Fruit fly (Drosophila melanogaster): Measurements from ENCODE around the gene Ho.

Ho gene

DNA sequence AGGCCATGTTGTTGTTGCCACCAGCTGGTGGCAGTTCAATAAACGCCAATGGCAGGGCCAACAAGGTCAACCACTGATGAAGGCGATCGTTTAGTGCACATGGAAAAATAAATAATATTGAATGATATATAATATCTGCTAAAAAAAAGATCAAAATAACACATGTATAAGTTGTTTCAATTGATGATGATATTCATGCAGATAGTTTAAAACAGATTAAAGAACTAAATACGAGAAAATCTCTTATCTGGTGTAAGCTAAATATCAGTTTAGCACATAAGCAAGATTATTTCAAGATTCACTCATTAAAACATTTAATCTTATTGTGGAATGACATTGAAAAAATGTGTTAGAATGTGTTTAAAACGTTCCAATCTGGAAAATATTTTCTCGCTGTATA lies 16.1 kb upstream of the Ho start (continued):
- TF ChIP-seq BtbVII (GFP tag; optimal IDR thresholded peaks at IDR 0.05) (peak; percentile 26), Chrac-16 (GFP tag; optimal IDR thresholded peaks at IDR 0.05) (no peak), CG8089 (GFP tag; optimal IDR thresholded peaks at IDR 0.05) (no peak), CG11723 (GFP tag; optimal IDR thresholded peaks at IDR 0.05) (peak; percentile 14), D19A (tag; optimal IDR thresholded peaks at IDR 0.05) (peak; percentile 50), CG2875 (GFP tag; optimal IDR thresholded peaks at IDR 0.05) (peak; percentile 19), nerfin-1 (tag; optimal IDR thresholded peaks at IDR 0.05) (peak; percentile 34), CG10147 (GFP tag; optimal IDR thresholded peaks at IDR 0.05) (no peak), Eip74EF (GFP tag; optimal IDR thresholded peaks at IDR 0.05) (peak in 1 of 2 experiments; percentile 65), CG17385 (GFP tag; optimal IDR thresholded peaks at IDR 0.05) (peak; percentile 31), lilli (GFP tag; optimal IDR thresholded peaks at IDR 0.05) (no peak), gce (GFP tag; IDR thresholded peaks at IDR 0.05) (no peak), Hr3 (GFP tag; optimal IDR thresholded peaks at IDR 0.05) (peak; percentile 20), nom (GFP tag; optimal IDR thresholded peaks at IDR 0.05) (no peak), bsh (GFP tag; optimal IDR thresholded peaks at IDR 0.05) (peak in 1 of 2 experiments; percentile 31), Bdp1 (GFP tag; optimal IDR thresholded peaks at IDR 0.05) (no peak), luna (GFP tag; optimal IDR thresholded peaks at IDR 0.05) (no peak), fu2 (GFP tag; optimal IDR thresholded peaks at IDR 0.05) (no peak), CG18599 (GFP tag; optimal IDR thresholded peaks at IDR 0.05) (no peak), ind (GFP tag; optimal IDR thresholded peaks at IDR 0.05) (peak; percentile 34), CG7786 (GFP tag; optimal IDR thresholded peaks at IDR 0.05) (no peak), dan (GFP tag; IDR thresholded peaks at IDR 0.05) (no peak), wek (GFP tag; optimal IDR thresholded peaks at IDR 0.05) (no peak), schlank (tag; optimal IDR thresholded peaks at IDR 0.05) (no peak), CG14710 (tag; optimal IDR thresholded peaks at IDR 0.05) (peak; percentile 25), H15 (GFP tag; IDR thresholded peaks at IDR 0.05) (no peak), CG7987 (GFP tag; optimal IDR thresholded peaks at IDR 0.05) (no peak), CG10565 (GFP tag; optimal IDR thresholded peaks at IDR 0.05) (no peak), vfl (GFP tag; optimal IDR thresholded peaks at IDR 0.05) (no peak), CG33213 (GFP tag; optimal IDR thresholded peaks at IDR 0.05) (no peak), crp (GFP tag; optimal IDR thresholded peaks at IDR 0.05) (no peak), Ets97D (GFP tag; optimal IDR thresholded peaks at IDR 0.05) (no peak), NC2β (GFP tag; optimal IDR thresholded peaks at IDR 0.05) (no peak), Nf-YC (tag; optimal IDR thresholded peaks at IDR 0.05) (peak; percentile 37), CG10209 (GFP tag; optimal IDR thresholded peaks at IDR 0.05) (peak; percentile 49), Rx (GFP tag; IDR thresholded peaks at IDR 0.05) (no peak), Deaf1 (tag; optimal IDR thresholded peaks at IDR 0.05) (peak; percentile 12), sens (GFP tag) (peak; percentile 13), CG15514 (GFP tag; optimal IDR thresholded peaks at IDR 0.05) (no peak), ewg (GFP tag; optimal IDR thresholded peaks at IDR 0.05) (peak; percentile 6), Sry-δ (GFP tag; optimal IDR thresholded peaks at IDR 0.05) (no peak), nmo (GFP tag; optimal IDR thresholded peaks at IDR 0.05) (peak; percentile 63), CG7839 (tag; optimal IDR thresholded peaks at IDR 0.05) (peak; percentile 65), CG10543 (GFP tag; optimal IDR thresholded peaks at IDR 0.05) (no peak), Blimp-1 (GFP tag; optimal IDR thresholded peaks at IDR 0.05) (peak; percentile 50), GATAe (GFP tag; conservative IDR thresholded peaks at IDR 0.05) (no peak), Max (GFP tag; optimal IDR thresholded peaks at IDR 0.05) (no peak), CG42726 (GFP tag; IDR thresholded peaks at IDR 0.05; ENCODE audit: partially characterized antibody) (no peak), HLH4C (GFP tag; IDR thresholded peaks at IDR 0.05; ENCODE audit: partially characterized antibody) (no peak), gcm2 (GFP tag; optimal IDR thresholded peaks at IDR 0.05) (no peak)
